Fruit fly (Drosophila melanogaster) whole organism, embryonic: ENCODE data around the gene CtsF.

ENCODE experiments used
- Ada2b ChIP-seq: fragments of 200-800 bp; sonication (Bioruptor generic); IDR thresholded peaks from 2 replicates; pipeline ENCODE4 v1.3.6; 2022; ENCODE audit warnings: missing biosample characterization, missing genetic modification characterization
- Atf3 ChIP-seq: fragments of 200-800 bp; sonication (Bioruptor generic); optimal IDR thresholded peaks from 3 replicates; lab custom pipeline; 2016; ENCODE audit warnings: missing biosample characterization, missing genetic modification characterization
- Bteb2 ChIP-seq: fragments of 200-800 bp; sonication (Bioruptor generic); optimal IDR thresholded peaks from 2 replicates; lab custom pipeline; 2016; ENCODE audit warnings: missing biosample characterization, missing genetic modification characterization
- CG11695 ChIP-seq: fragments of 200-800 bp; sonication (Bioruptor generic); IDR thresholded peaks from 3 replicates; pipeline ENCODE4 v1.3.6; 2022; ENCODE audit warnings: missing biosample characterization, missing genetic modification characterization
- CG13775 ChIP-seq: fragments of 200-800 bp; sonication (Bioruptor generic); optimal IDR thresholded peaks from 3 replicates; lab custom pipeline; 2017; ENCODE audit warnings: missing biosample characterization, mild to moderate bottlenecking, missing genetic modification characterization
- CG14014 ChIP-seq: fragments of 200-800 bp; sonication (Bioruptor generic); IDR thresholded peaks from 2 replicates; pipeline ENCODE4 v1.3.6; 2022; ENCODE audit warnings: missing biosample characterization, missing genetic modification characterization
- CG1603 ChIP-seq: fragments of 200-800 bp; sonication (Bioruptor generic); optimal IDR thresholded peaks from 2 replicates; lab custom pipeline; 2019; ENCODE audit warnings: missing biosample characterization, mild to moderate bottlenecking, missing genetic modification characterization, moderate library complexity
- CG2199 ChIP-seq: fragments of 200-800 bp; sonication (Bioruptor generic); IDR thresholded peaks from 3 replicates; pipeline ENCODE4 v1.3.6; 2022; ENCODE audit warnings: missing biosample characterization, missing genetic modification characterization
- CG2889 ChIP-seq: fragments of 200-800 bp; sonication (Bioruptor generic); IDR thresholded peaks from 3 replicates; pipeline ENCODE4 v1.3.6; 2022; ENCODE audit warnings: missing biosample characterization, missing genetic modification characterization
- CG30403 ChIP-seq: fragments of 200-800 bp; sonication (Bioruptor generic); optimal IDR thresholded peaks from 3 replicates; lab custom pipeline; 2016; ENCODE audit warnings: missing biosample characterization, missing genetic modification characterization
- CG3726 ChIP-seq: fragments of 200-800 bp; sonication (Bioruptor generic); IDR thresholded peaks from 3 replicates; pipeline ENCODE4, ENCODE4 v1.3.6; 2022; ENCODE audit warnings: missing biosample characterization, missing genetic modification characterization
- CG7786 ChIP-seq: fragments of 200-800 bp; sonication (Bioruptor generic); optimal IDR thresholded peaks from 2 replicates; lab custom pipeline; 2016; ENCODE audit warnings: missing biosample characterization, missing genetic modification characterization
- CG8290 ChIP-seq, 3 experiments: fragments of 200-800 bp; sonication (Bioruptor generic); optimal IDR thresholded peaks; 2 replicates each; lab custom pipeline; 2016 to 2019; ENCODE audit warnings: missing biosample characterization in 3 of 3, missing genetic modification characterization in 3 of 3, mild to moderate bottlenecking in 2 of 3, moderate library complexity in 1 of 3
- CG8924 ChIP-seq: fragments of 200-800 bp; optimal IDR thresholded peaks from 3 replicates; lab custom pipeline; 2019; ENCODE audit warnings: missing biosample characterization, mild to moderate bottlenecking, missing genetic modification characterization, moderate library complexity
- CG9215 ChIP-seq: fragments of 200-800 bp; sonication (Bioruptor generic); IDR thresholded peaks from 2 replicates; pipeline ENCODE4 v1.3.6; 2022; ENCODE audit warnings: missing biosample characterization, missing genetic modification characterization
- CG9609 ChIP-seq: fragments of 200-800 bp; sonication (Bioruptor generic); optimal IDR thresholded peaks from 3 replicates; lab custom pipeline; 2016; ENCODE audit warnings: missing biosample characterization, missing genetic modification characterization
- Deaf1 ChIP-seq: fragments of 200-800 bp; optimal IDR thresholded peaks from 3 replicates; lab custom pipeline; 2019; ENCODE audit warnings: missing biosample characterization, mild to moderate bottlenecking, missing genetic modification characterization, moderate library complexity
- Ets97D ChIP-seq: fragments of 200-800 bp; sonication (Bioruptor generic); optimal IDR thresholded peaks from 3 replicates; lab custom pipeline; 2016; ENCODE audit warnings: missing biosample characterization, missing genetic modification characterization
- HLH3B ChIP-seq: fragments of 200-800 bp; sonication (Bioruptor generic); IDR thresholded peaks from 2 replicates; pipeline ENCODE4 v1.3.6; 2022; ENCODE audit warnings: missing biosample characterization, missing genetic modification characterization
- Hmr ChIP-seq: fragments of 200-800 bp; sonication (Bioruptor generic); optimal IDR thresholded peaks from 3 replicates; lab custom pipeline; 2017; ENCODE audit warnings: mild to moderate bottlenecking, missing biosample characterization, missing genetic modification reagents, missing genetic modification characterization
- Hr3 ChIP-seq: fragments of 200-800 bp; sonication (Bioruptor generic); optimal IDR thresholded peaks from 3 replicates; lab custom pipeline; 2016; ENCODE audit warnings: missing biosample characterization, missing genetic modification characterization
- Mad ChIP-seq: fragments of 200-800 bp; sonication (Bioruptor generic); optimal IDR thresholded peaks from 2 replicates; lab custom pipeline; 2016; ENCODE audit warnings: missing biosample characterization, missing genetic modification characterization
- PHDP ChIP-seq: fragments of 200-800 bp; sonication (Bioruptor generic); optimal IDR thresholded peaks from 3 replicates; lab custom pipeline; 2018; ENCODE audit warnings: missing biosample characterization, mild to moderate bottlenecking, missing genetic modification characterization, moderate library complexity
- Ravus ChIP-seq: fragments of 200-800 bp; sonication (Bioruptor generic); IDR thresholded peaks from 2 replicates; pipeline ENCODE4 v1.3.6; 2022; ENCODE audit warnings: missing biosample characterization, missing genetic modification characterization
- Scr ChIP-seq: fragments of 200-800 bp; sonication (Bioruptor generic); IDR thresholded peaks from 2 replicates; pipeline ENCODE4 v1.3.6; 2022; ENCODE audit warnings: missing biosample characterization, missing genetic modification characterization; ENCODE audit not compliant: partially characterized antibody
- Side ChIP-seq: fragments of 200-800 bp; sonication (Bioruptor generic); optimal IDR thresholded peaks from 2 replicates; lab custom pipeline; 2016; ENCODE audit warnings: missing biosample characterization, missing genetic modification characterization
- Sin3A ChIP-seq: fragments of >200 bp; optimal IDR thresholded peaks from 2 replicates; lab custom pipeline; 2018
- ase ChIP-seq: fragments of 200-800 bp; sonication (Bioruptor generic); IDR thresholded peaks from 3 replicates; pipeline ENCODE4 v1.3.6; 2022; ENCODE audit warnings: missing biosample characterization, missing genetic modification characterization
- bbx ChIP-seq: fragments of 200-800 bp; sonication (Bioruptor generic); IDR thresholded peaks from 2 replicates; pipeline ENCODE4 v1.3.6; 2022; ENCODE audit warnings: missing biosample characterization, missing genetic modification characterization; ENCODE audit not compliant: partially characterized antibody
- bowl ChIP-seq: fragments of 200-800 bp; sonication (Bioruptor generic); IDR thresholded peaks from 2 replicates; pipeline ENCODE4 v1.3.6; 2022; ENCODE audit warnings: missing biosample characterization, missing genetic modification characterization
- cwo ChIP-seq: fragments of 200-800 bp; sonication (Bioruptor generic); optimal IDR thresholded peaks from 3 replicates; lab custom pipeline; 2017; ENCODE audit warnings: missing biosample characterization, missing genetic modification characterization, mild to moderate bottlenecking, moderate library complexity, missing genetic modification reagents
- dan ChIP-seq: fragments of 200-800 bp; sonication (Bioruptor generic); IDR thresholded peaks from 2 replicates; pipeline ENCODE4 v1.3.6; 2022; ENCODE audit warnings: missing biosample characterization, missing genetic modification characterization
- dm ChIP-seq: fragments of 200-800 bp; sonication (Bioruptor generic); optimal IDR thresholded peaks from 3 replicates; lab custom pipeline; 2016; ENCODE audit warnings: missing biosample characterization, missing genetic modification characterization
- ems ChIP-seq: fragments of 200-800 bp; sonication (Bioruptor generic); optimal IDR thresholded peaks from 3 replicates; lab custom pipeline; 2016; ENCODE audit warnings: missing biosample characterization, missing genetic modification characterization
- esg ChIP-seq: fragments of 200-800 bp; sonication (Bioruptor generic); conservative IDR thresholded peaks from 2 replicates; pipeline ENCODE4 v1.3.6; 2022; ENCODE audit warnings: missing biosample characterization, missing genetic modification characterization
- fd102C ChIP-seq: fragments of 200-800 bp; sonication (Bioruptor generic); optimal IDR thresholded peaks from 2 replicates; lab custom pipeline; 2018; ENCODE audit warnings: missing biosample characterization, mild to moderate bottlenecking, missing genetic modification characterization, moderate library complexity
- gro ChIP-seq: fragments of 200-800 bp; sonication (Bioruptor generic); optimal IDR thresholded peaks from 2 replicates; lab custom pipeline; 2016; ENCODE audit warnings: missing biosample characterization, missing genetic modification characterization
- gsb-n ChIP-seq: fragments of 200-800 bp; sonication (Bioruptor generic); optimal IDR thresholded peaks from 3 replicates; lab custom pipeline; 2018; ENCODE audit warnings: missing biosample characterization, mild to moderate bottlenecking, missing genetic modification characterization
- insv ChIP-seq, 2 experiments: fragments of 200-800 bp; sonication (Bioruptor generic); optimal IDR thresholded peaks; 3 replicates each; lab custom pipeline; 2016 to 2018; ENCODE audit warnings: missing biosample characterization in 2 of 2, missing genetic modification characterization in 2 of 2
- kay ChIP-seq: fragments of 200-800 bp; sonication (Bioruptor generic); optimal IDR thresholded peaks from 2 replicates; lab custom pipeline; 2016; ENCODE audit warnings: missing biosample characterization, missing genetic modification characterization
- klu ChIP-seq: fragments of 200-800 bp; sonication (Bioruptor generic); IDR thresholded peaks from 2 replicates; pipeline ENCODE4 v1.3.6; 2022; ENCODE audit warnings: missing biosample characterization, missing genetic modification characterization
- odd ChIP-seq: fragments of 200-800 bp; sonication (Bioruptor generic); optimal IDR thresholded peaks from 2 replicates; lab custom pipeline; 2017; ENCODE audit warnings: missing biosample characterization, mild to moderate bottlenecking, missing genetic modification characterization
- pho ChIP-seq: fragments of 200-800 bp; sonication (Bioruptor generic); optimal IDR thresholded peaks from 2 replicates; lab custom pipeline; 2016; ENCODE audit warnings: missing biosample characterization, missing genetic modification characterization
- pnt ChIP-seq: fragments of 200-800 bp; sonication (Bioruptor generic); optimal IDR thresholded peaks from 3 replicates; lab custom pipeline; 2016; ENCODE audit warnings: missing biosample characterization, missing genetic modification characterization
- scrt ChIP-seq: fragments of 200-800 bp; sonication (Bioruptor generic); optimal IDR thresholded peaks from 2 replicates; lab custom pipeline; 2018; ENCODE audit warnings: missing biosample characterization, mild to moderate bottlenecking, missing genetic modification characterization, moderate library complexity
- sim ChIP-seq: fragments of 200-800 bp; sonication (Bioruptor generic); IDR thresholded peaks from 2 replicates; pipeline ENCODE4 v1.3.6; 2022; ENCODE audit warnings: missing biosample characterization, missing genetic modification characterization
- slou ChIP-seq: fragments of 200-800 bp; sonication (Bioruptor generic); optimal IDR thresholded peaks from 3 replicates; lab custom pipeline; 2016; ENCODE audit warnings: missing biosample characterization, missing genetic modification characterization
- slp2 ChIP-seq: fragments of 200-800 bp; sonication (Bioruptor generic); optimal IDR thresholded peaks from 2 replicates; lab custom pipeline; 2016; ENCODE audit warnings: missing biosample characterization, missing genetic modification characterization
- sob ChIP-seq: fragments of 200-800 bp; sonication (Bioruptor generic); IDR thresholded peaks from 2 replicates; pipeline ENCODE4 v1.3.6; 2022; ENCODE audit warnings: missing biosample characterization, missing genetic modification characterization
- vfl ChIP-seq: fragments of 200-800 bp; sonication (Bioruptor generic); optimal IDR thresholded peaks from 2 replicates; lab custom pipeline; 2016; ENCODE audit warnings: missing biosample characterization, missing genetic modification characterization

CtsF gene

dm6 chr3R:5256462-5257146 lies 5.1 kb upstream of the CtsF start, which contains the start of the genes Enoph and Hph (continued):
- peak; percentile 29 for TF ChIP-seq Mad (GFP tag; lab: Kevin White, UChicago)
- no peak for TF ChIP-seq CG3726
- no peak for TF ChIP-seq CG14014 (GFP tag; lab: Robert Waterston, UW)
- TF ChIP-seq Hr3 (GFP tag; lab: Kevin White, UChicago) = peak; percentile 70
- TF ChIP-seq sob = 0 out of 2 replicates have a peak, but pooled peaks have one; percentile 42
- TF ChIP-seq Ets97D = peak; percentile 62
- TF ChIP-seq scrt (GFP tag; lab: Kevin White, UChicago) = peak; percentile 64
- peak; percentile 20 for TF ChIP-seq Bteb2
- TF ChIP-seq CG8924 (tag; lab: Kevin White, UChicago) = peak; percentile 55
- TF ChIP-seq ems (GFP tag; lab: Kevin White, UChicago) = peak; percentile 38
- TF ChIP-seq pho = peak; percentile 51
- TF ChIP-seq CG2889 (GFP tag; lab: Robert Waterston, UW) = no peak
- no peak for TF ChIP-seq odd (GFP tag; lab: Kevin White, UChicago)
- peak; percentile 59 for TF ChIP-seq klu (GFP tag; lab: Robert Waterston, UW)
- peak; percentile 52 for TF ChIP-seq cwo
- peak; percentile 59 for TF ChIP-seq CG9609 (GFP tag; lab: Kevin White, UChicago)
- no peak for TF ChIP-seq Ravus
- TF ChIP-seq pnt (GFP tag; lab: Kevin White, UChicago) = peak; percentile 6
- TF ChIP-seq insv (GFP tag; optimal IDR thresholded peaks at IDR 0.05; lab: Kevin White, UChicago) = peak in 1 of 2 experiments; percentile 30
- peak; percentile 20 for TF ChIP-seq Atf3 (GFP tag; lab: Kevin White, UChicago)
- TF ChIP-seq CG11695 (GFP tag; lab: Robert Waterston, UW) = 0 out of 3 replicates have a peak, but pooled peaks have one; percentile 42
- peak; percentile 19 for TF ChIP-seq CG8290 (GFP tag; optimal IDR thresholded peaks at IDR 0.05; lab: Kevin White, UChicago)
- peak in 1 of 2 experiments; percentile 43 for TF ChIP-seq CG8290 (tag; optimal IDR thresholded peaks at IDR 0.05; lab: Kevin White, UChicago)
- no peak for TF ChIP-seq dan
- no peak for TF ChIP-seq bowl
- peak; percentile 70 for TF ChIP-seq CG9215
- TF ChIP-seq PHDP = peak; percentile 58
- no peak for TF ChIP-seq CG2199 (GFP tag; lab: Robert Waterston, UW)
- TF ChIP-seq CG7786 = peak; percentile 51
- peak; percentile 83 for TF ChIP-seq bbx
- peak; percentile 73 for TF ChIP-seq CG13775 (GFP tag; lab: Kevin White, UChicago)
- peak; percentile 31 for TF ChIP-seq Ada2b (GFP tag; lab: Robert Waterston, UW)
- TF ChIP-seq Scr = peak; percentile 84
- TF ChIP-seq Side = peak; percentile 56
- TF ChIP-seq slou (GFP tag; lab: Kevin White, UChicago) = peak; percentile 54
- peak; percentile 36 for TF ChIP-seq CG1603 (tag; lab: Kevin White, UChicago)
- TF ChIP-seq kay (GFP tag; lab: Kevin White, UChicago) = peak; percentile 34
- no peak for TF ChIP-seq fd102C (GFP tag; lab: Kevin White, UChicago)
- peak; percentile 5 for TF ChIP-seq gro (GFP tag; lab: Kevin White, UChicago)
- TF ChIP-seq dm (GFP tag; lab: Kevin White, UChicago) = peak; percentile 14
- peak; percentile 54; the same call in 1 of the 2 replicates for TF ChIP-seq esg (GFP tag; lab: Robert Waterston, UW)
- TF ChIP-seq CG30403 = peak; percentile 77
- peak; percentile 44 for TF ChIP-seq gsb-n (tag; lab: Kevin White, UChicago)
- peak; percentile 67 for TF ChIP-seq Hmr
- peak; percentile 69 for TF ChIP-seq Sin3A (lab: Kevin White, UChicago)
- TF ChIP-seq vfl (GFP tag; lab: Kevin White, UChicago) = peak; percentile 13
- 0 out of 3 replicates have a peak, but pooled peaks have one; percentile 45 for TF ChIP-seq ase
- TF ChIP-seq HLH3B (GFP tag; lab: Robert Waterston, UW) = peak; percentile 48; the same call in 1 of the 2 replicates
- TF ChIP-seq sim (GFP tag; lab: Robert Waterston, UW) = no peak
- no peak for TF ChIP-seq slp2 (GFP tag; lab: Kevin White, UChicago)
- peak; percentile 22 for TF ChIP-seq Deaf1 (tag; lab: Kevin White, UChicago)
